Fruit fly (Drosophila melanogaster): ENCODE measurements around the gene Ilp8.

- TF ChIP-seq ERR (GFP tag; optimal IDR thresholded peaks at IDR 0.05): no peak
- no peak for TF ChIP-seq nerfin-1 (tag; optimal IDR thresholded peaks at IDR 0.05)
- no peak for TF ChIP-seq CG9215 (GFP tag; IDR thresholded peaks at IDR 0.05)
- no peak for TF ChIP-seq CG12155 (GFP tag; optimal IDR thresholded peaks at IDR 0.05)
- no peak for TF ChIP-seq lilli (GFP tag; optimal IDR thresholded peaks at IDR 0.05)
- TF ChIP-seq CG30020 (tag; optimal IDR thresholded peaks at IDR 0.05): no peak
- no peak for TF ChIP-seq salm (tag; optimal IDR thresholded peaks at IDR 0.05)
- no peak for TF ChIP-seq CG3065 (GFP tag; optimal IDR thresholded peaks at IDR 0.05)
- no peak for TF ChIP-seq MESR4 (GFP tag; optimal IDR thresholded peaks at IDR 0.05)
- no peak for TF ChIP-seq dmrt99B (tag; optimal IDR thresholded peaks at IDR 0.05)
- no peak for TF ChIP-seq CG17568 (GFP tag; optimal IDR thresholded peaks at IDR 0.05)
- no peak for TF ChIP-seq CG12659 (GFP tag; optimal IDR thresholded peaks at IDR 0.05)
Observed at dm6 chr3L:17049314-17049713, 17.4 kb upstream of the Ilp8 start, which contains the start of gene rogdi.
